Fruit fly (Drosophila melanogaster): ENCODE measurements around the gene CG9757.

- TF ChIP-seq psq (optimal IDR thresholded peaks at IDR 0.05) (no peak), Dll (optimal IDR thresholded peaks at IDR 0.05) (no peak), pan (optimal IDR thresholded peaks at IDR 0.05) (no peak), EcR (GFP tag; optimal IDR thresholded peaks at IDR 0.05) (no peak)
These were observed 44.1 kb upstream of the CG9757 start, which contains the start of gene Rbp4 for dm6 chr3R:13656294-13656693.

Data from whole organism.